Worm (Caenorhabditis elegans) whole organism, L3 larva: ENCODE measurements around the gene cng-1.
A peak's percentile ranks its signal among the peaks of the same experiment; 100 is the strongest.

Experiments
- fkh-10 ChIP-seq: sonication (generic microtip); optimal IDR thresholded peaks from 2 replicates; lab custom pipeline; 2017; ENCODE audit warnings: missing biosample characterization, missing genetic modification reagents, missing genetic modification characterization
- fos-1 ChIP-seq: fragments of 150-350 bp; optimal IDR thresholded peaks from 2 replicates; lab custom pipeline; 2014; ENCODE audit warnings: missing biosample characterization, missing genetic modification characterization
- lin-15B ChIP-seq: fragments of 150-350 bp; optimal IDR thresholded peaks from 2 replicates; lab custom pipeline; 2014; ENCODE audit warnings: missing biosample characterization, missing genetic modification characterization
- nfya-1 ChIP-seq: sonication (generic microtip); optimal IDR thresholded peaks from 2 replicates; lab custom pipeline; 2017; ENCODE audit warnings: missing genetic modification characterization, mild to moderate bottlenecking, missing compliant biosample characterization, antibody characterized with exemption, moderate library complexity; ENCODE audit not compliant: insufficient read depth
- nhr-12 ChIP-seq: fragments of 150-350 bp; optimal IDR thresholded peaks from 2 replicates; lab custom pipeline; 2014; ENCODE audit warnings: missing biosample characterization, missing genetic modification characterization
- nhr-23 ChIP-seq: fragments of 150-350 bp; optimal IDR thresholded peaks from 2 replicates; lab custom pipeline; 2014; ENCODE audit warnings: missing biosample characterization, missing genetic modification reagents, missing genetic modification characterization
- nhr-25 ChIP-seq: sonication (generic microtip); optimal IDR thresholded peaks from 2 replicates; lab custom pipeline; 2017; ENCODE audit warnings: missing biosample characterization, missing genetic modification characterization
- nhr-77 ChIP-seq: fragments of 150-350 bp; optimal IDR thresholded peaks from 2 replicates; lab custom pipeline; 2014; ENCODE audit warnings: missing biosample characterization, missing genetic modification characterization
- pqm-1 ChIP-seq: fragments of 150-350 bp; optimal IDR thresholded peaks from 2 replicates; lab custom pipeline; 2017; ENCODE audit warnings: missing biosample characterization, missing genetic modification characterization, inconsistent platforms
- snpc-4 ChIP-seq: fragments of 150-350 bp; optimal IDR thresholded peaks from 2 replicates; lab custom pipeline; 2014; ENCODE audit warnings: missing biosample characterization, missing genetic modification characterization
- unc-39 ChIP-seq: sonication (generic microtip); optimal IDR thresholded peaks from 4 replicates; lab custom pipeline; 2017; ENCODE audit warnings: missing biosample characterization, missing genetic modification characterization
- unc-62 ChIP-seq: fragments of 150-350 bp; sonication (generic microtip); optimal IDR thresholded peaks from 4 replicates; lab custom pipeline; 2014; ENCODE audit warnings: missing biosample characterization, missing genetic modification reagents, missing genetic modification characterization
- ztf-4 ChIP-seq: fragments of 150-350 bp; optimal IDR thresholded peaks from 2 replicates; lab custom pipeline; 2014; ENCODE audit warnings: missing biosample characterization, missing genetic modification characterization

DNA sequence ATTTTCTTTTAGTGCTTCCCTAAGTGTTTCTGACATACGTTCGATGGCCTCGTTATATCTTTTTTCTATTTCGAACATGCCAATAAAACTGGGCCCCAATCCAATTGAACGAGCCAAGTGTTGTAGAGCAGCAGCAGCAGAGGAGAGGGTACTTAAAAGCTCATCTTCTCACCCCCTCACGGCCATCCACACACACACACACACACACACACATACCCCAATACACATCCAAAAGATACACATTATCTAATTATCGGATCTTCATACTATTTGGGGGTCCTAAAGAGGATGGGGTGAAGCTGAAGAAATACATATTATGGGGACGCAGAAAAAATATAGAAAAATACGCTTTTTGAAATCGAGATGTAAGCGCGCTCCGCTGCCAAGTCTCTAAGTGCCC, 41.5 kb upstream of the cng-1 start:
- TF ChIP-seq unc-62 (no peak), nfya-1 (tag; lab: Kevin White, UChicago) (peak; percentile 6), nhr-77 (tag; lab: Kevin White, UChicago) (no peak), snpc-4 (tag; lab: Kevin White, UChicago) (no peak), ztf-4 (no peak), nhr-12 (no peak), lin-15B (tag; lab: Kevin White, UChicago) (no peak), nhr-23 (tag; lab: Kevin White, UChicago) (no peak), fkh-10 (GFP tag; lab: Kevin White, UChicago) (no peak), unc-39 (tag; lab: Kevin White, UChicago) (no peak), nhr-25 (no peak), fos-1 (tag; lab: Kevin White, UChicago) (no peak), pqm-1 (tag; lab: Kevin White, UChicago) (no peak)
